Fruit fly (Drosophila melanogaster): Measurements from ENCODE around the gene CG3792.
A peak's percentile ranks its signal among the peaks of the same experiment; 100 is the strongest.

The CG3792 gene

dm6 chr2L:4976988-4977551 lies at the start of gene CG3792, which contains the start of gene Gmd (continued):
- TF ChIP-seq CG9876 (GFP tag; optimal IDR thresholded peaks at IDR 0.05) (peak; percentile 75), chinmo (GFP tag; IDR thresholded peaks at IDR 0.05; ENCODE audit: partially characterized antibody) (no peak), Myb (GFP tag; optimal IDR thresholded peaks at IDR 0.05) (peak; percentile 77), CG3726 (GFP tag; IDR thresholded peaks at IDR 0.05) (peak; percentile 94), sug (tag; optimal IDR thresholded peaks at IDR 0.05) (peak; percentile 93), trem (tag; optimal IDR thresholded peaks at IDR 0.05) (peak; percentile 94), CG11093 (GFP tag; IDR thresholded peaks at IDR 0.05) (peak; percentile 94), NFAT (GFP tag; IDR thresholded peaks at IDR 0.05) (peak; percentile 94), Fer3 (tag; optimal IDR thresholded peaks at IDR 0.05) (peak; percentile 96), CG17361 (GFP tag; IDR thresholded peaks at IDR 0.05) (peak; percentile 98), amos (GFP tag; IDR thresholded peaks at IDR 0.05; ENCODE audit: partially characterized antibody) (peak; percentile 76), Bgb (GFP tag; IDR thresholded peaks at IDR 0.05; ENCODE audit: partially characterized antibody) (peak; percentile 78), Six4 (GFP tag; optimal IDR thresholded peaks at IDR 0.05) (peak; percentile 92), lab (GFP tag; optimal IDR thresholded peaks at IDR 0.05) (peak; percentile 97), CG8388 (GFP tag; optimal IDR thresholded peaks at IDR 0.05) (peak; percentile 82), insv (GFP tag; optimal IDR thresholded peaks at IDR 0.05) (peak in 1 of 2 experiments; percentile 77), fru (optimal IDR thresholded peaks at IDR 0.05) (no peak), nerfin-2 (GFP tag; IDR thresholded peaks at IDR 0.05; ENCODE audit: partially characterized antibody) (peak; percentile 92), HLH54F (GFP tag; optimal IDR thresholded peaks at IDR 0.05) (peak; percentile 95), Nf-YA (GFP tag; IDR thresholded peaks at IDR 0.05) (peak; percentile 86), HHEX (GFP tag; optimal IDR thresholded peaks at IDR 0.05) (peak; percentile 94), Lpt (GFP tag; optimal IDR thresholded peaks at IDR 0.05) (no peak), CG16815 (GFP tag; optimal IDR thresholded peaks at IDR 0.05) (peak; percentile 93), Dll (GFP tag; IDR thresholded peaks at IDR 0.05; ENCODE audit: partially characterized antibody) (peak; percentile 90), CG10543 (GFP tag; optimal IDR thresholded peaks at IDR 0.05) (peak; percentile 94), Tbp (GFP tag; optimal IDR thresholded peaks at IDR 0.05) (no peak), seq (GFP tag; IDR thresholded peaks at IDR 0.05) (peak; percentile 95), CG31224 (GFP tag; IDR thresholded peaks at IDR 0.05) (peak; percentile 93), Spps (tag; optimal IDR thresholded peaks at IDR 0.05) (peak; percentile 93), NK7.1 (GFP tag; optimal IDR thresholded peaks at IDR 0.05) (peak; percentile 81), wdn (GFP tag; IDR thresholded peaks at IDR 0.05) (peak; percentile 94), CG17385 (GFP tag; optimal IDR thresholded peaks at IDR 0.05) (peak; percentile 85), HLH4C (GFP tag; IDR thresholded peaks at IDR 0.05; ENCODE audit: partially characterized antibody) (peak; percentile 84), grau (tag; optimal IDR thresholded peaks at IDR 0.05) (peak; percentile 95), CG13775 (GFP tag; optimal IDR thresholded peaks at IDR 0.05) (peak; percentile 96), CoRest (tag; optimal IDR thresholded peaks at IDR 0.05) (peak; percentile 97), CG7987 (GFP tag; optimal IDR thresholded peaks at IDR 0.05) (peak; percentile 83), nau (GFP tag; optimal IDR thresholded peaks at IDR 0.05) (peak; percentile 90), sqz (GFP tag; optimal IDR thresholded peaks at IDR 0.05) (peak; percentile 91), tgo (GFP tag; IDR thresholded peaks at IDR 0.05) (peak; percentile 97), CG12104 (GFP tag; optimal IDR thresholded peaks at IDR 0.05) (peak; percentile 93), CG34376 (GFP tag; optimal IDR thresholded peaks at IDR 0.05) (peak; percentile 93), CG8359 (GFP tag; optimal IDR thresholded peaks at IDR 0.05; ENCODE audit: borderline replicate concordance) (peak; percentile 88), Blimp-1 (GFP tag; optimal IDR thresholded peaks at IDR 0.05) (peak; percentile 91), mam (GFP tag; optimal IDR thresholded peaks at IDR 0.05) (peak; percentile 97), TFAM (GFP tag; optimal IDR thresholded peaks at IDR 0.05) (peak; percentile 69), p53 (GFP tag; optimal IDR thresholded peaks at IDR 0.05) (peak; percentile 86), CG1603 (tag; optimal IDR thresholded peaks at IDR 0.05) (peak; percentile 71), onecut (GFP tag; IDR thresholded peaks at IDR 0.05) (peak; percentile 89), ase (GFP tag; IDR thresholded peaks at IDR 0.05) (peak; percentile 94)
